Worm (Caenorhabditis elegans): ENCODE measurements around the gene ceh-76.
A peak's percentile ranks its signal among the peaks of the same experiment; 100 is the strongest.

The ceh-76 gene

DNA sequence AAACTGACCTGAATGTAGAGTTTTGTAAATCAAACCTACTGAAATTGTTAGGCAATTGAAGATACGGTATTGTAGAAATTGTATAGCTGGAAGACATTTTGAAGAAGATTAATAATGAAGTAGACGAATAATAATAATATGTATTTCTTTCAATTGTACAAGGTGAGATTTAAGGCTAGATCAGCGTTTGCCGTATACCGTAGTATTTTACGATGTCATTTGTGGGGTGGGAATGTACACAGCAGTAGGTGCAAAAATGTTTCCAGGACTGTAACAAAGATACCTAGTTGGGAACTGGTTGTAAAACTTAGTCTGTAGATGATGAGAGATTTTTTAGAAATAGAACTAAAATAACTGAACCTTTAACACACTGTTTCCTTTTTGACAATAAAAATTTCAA, at the start of gene ceh-76:
Gene ceh-76, minus strand, starts transcription at position 101 of the 400 bp plus-strand sequence.
- no peak for TF ChIP-seq zip-5 (tag; optimal IDR thresholded peaks at IDR 0.05)
- no peak for TF ChIP-seq pat-9 (tag; optimal IDR thresholded peaks at IDR 0.05)
- no peak for TF ChIP-seq nfya-1 (tag; optimal IDR thresholded peaks at IDR 0.05)
- no peak for TF ChIP-seq unc-3 (GFP tag; conservative IDR thresholded peaks at IDR 0.05)
- TF ChIP-seq unc-3 (tag; optimal IDR thresholded peaks at IDR 0.05): no peak
- TF ChIP-seq ceh-31 (tag; optimal IDR thresholded peaks at IDR 0.05): no peak

DNA sequence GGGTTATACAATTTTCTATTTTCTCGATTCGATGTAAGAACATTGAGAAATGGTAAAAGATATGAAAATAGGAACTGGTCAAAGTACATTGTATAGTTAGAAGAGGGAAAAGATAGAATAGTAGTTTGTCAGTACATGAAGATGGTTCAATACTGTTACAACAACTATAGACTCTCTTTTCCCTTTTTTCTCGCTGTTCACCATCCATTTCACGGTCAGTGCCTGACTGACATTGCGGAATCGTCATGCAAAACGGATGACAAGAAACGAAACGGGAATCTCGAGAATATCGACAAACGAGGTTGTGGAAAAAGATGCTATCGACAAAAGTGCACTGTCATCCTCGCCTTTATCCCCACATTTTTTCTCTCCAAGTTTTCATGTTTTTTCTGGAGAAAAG, 49.2 kb upstream of the ceh-76 start:
- no peak for TF ChIP-seq ceh-14 (tag; optimal IDR thresholded peaks at IDR 0.05)
- no peak for TF ChIP-seq ttx-3 (tag; optimal IDR thresholded peaks at IDR 0.05)
- no peak for TF ChIP-seq pag-3 (tag; optimal IDR thresholded peaks at IDR 0.05; ENCODE audit: borderline replicate concordance)
- TF ChIP-seq C08G9.2 (tag; optimal IDR thresholded peaks at IDR 0.05): no peak

DNA sequence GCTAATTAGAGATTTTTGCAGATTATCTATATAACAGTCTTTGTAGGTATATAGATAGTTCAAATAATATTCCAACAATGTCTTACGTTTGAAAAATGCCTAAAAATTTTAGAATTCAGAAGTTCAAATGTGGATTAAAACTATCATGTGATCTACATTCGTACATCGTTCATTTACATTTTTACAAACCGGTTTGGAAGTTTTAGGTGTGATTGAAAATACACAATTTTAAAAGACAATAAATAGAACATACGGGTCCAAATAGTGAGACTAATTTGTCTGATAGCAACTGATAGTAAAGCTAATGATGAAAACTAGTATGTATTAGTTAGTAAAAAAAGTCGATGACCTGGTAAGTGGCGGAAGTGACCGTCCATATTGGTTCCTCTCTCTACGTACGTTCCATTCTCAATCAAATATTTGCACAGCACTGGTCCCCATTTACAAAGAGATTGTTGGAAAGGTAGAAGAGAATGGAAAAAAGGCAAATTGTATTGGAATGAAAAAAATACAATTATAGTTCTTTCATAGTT, 46.9 kb upstream of the ceh-76 start:
- TF ChIP-seq unc-42 (tag; optimal IDR thresholded peaks at IDR 0.05) (no peak), T23F11.4 (GFP tag; optimal IDR thresholded peaks at IDR 0.05) (no peak), F13H6.1 (tag; optimal IDR thresholded peaks at IDR 0.05) (no peak), C08G9.2 (tag; optimal IDR thresholded peaks at IDR 0.05) (no peak), fkh-6 (tag; optimal IDR thresholded peaks at IDR 0.05) (no peak)

DNA sequence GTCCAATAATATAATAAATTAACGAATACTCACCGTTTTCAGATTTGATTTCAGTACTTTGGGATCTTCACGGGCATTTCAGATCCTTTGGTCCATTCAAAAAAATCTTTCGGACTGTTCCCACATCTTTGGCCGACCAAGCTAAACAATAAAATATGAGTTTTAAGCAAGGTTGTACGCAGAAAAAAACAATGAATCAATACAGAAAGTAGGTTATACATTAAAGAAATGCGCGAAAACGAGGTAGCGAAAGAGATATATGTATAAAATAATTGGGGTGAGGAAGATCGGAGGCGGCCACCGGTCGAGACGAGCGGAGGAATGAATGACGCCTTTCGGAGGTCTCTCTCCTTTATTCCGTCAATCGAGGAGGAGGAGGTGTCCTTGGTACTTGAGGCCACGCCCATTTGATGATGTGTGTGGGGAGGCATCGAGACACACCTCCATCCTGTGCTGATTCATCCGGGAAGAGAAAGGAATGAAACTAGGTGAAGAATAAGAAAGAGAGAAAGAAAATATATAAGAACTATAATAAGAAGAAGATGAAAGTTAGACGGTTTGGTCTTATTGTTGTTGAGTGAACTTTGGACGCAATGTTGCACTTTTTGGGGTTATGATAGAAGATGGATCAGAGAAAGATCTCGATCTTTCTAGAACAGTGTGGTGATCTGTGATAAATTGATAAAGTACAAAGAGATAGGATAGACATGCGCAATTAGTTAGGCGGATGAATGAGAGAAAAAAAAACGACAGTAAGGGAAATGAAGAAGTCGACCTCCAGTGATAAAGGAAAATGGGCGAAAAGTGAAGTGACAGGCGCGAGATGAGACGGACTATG, 46.0 kb upstream of the ceh-76 start:
- TF ChIP-seq tbx-2 (tag; optimal IDR thresholded peaks at IDR 0.05) (peak; percentile 10), ceh-18 (tag; optimal IDR thresholded peaks at IDR 0.05) (no peak), sox-2 (GFP tag; IDR thresholded peaks at IDR 0.05) (no peak), fkh-10 (GFP tag; optimal IDR thresholded peaks at IDR 0.05) (no peak), ama-1 (optimal IDR thresholded peaks at IDR 0.05) (peak; percentile 85), ceh-31 (tag; optimal IDR thresholded peaks at IDR 0.05) (peak; percentile 29), odd-2 (tag; optimal IDR thresholded peaks at IDR 0.05) (no peak), pag-3 (tag; optimal IDR thresholded peaks at IDR 0.05; ENCODE audit: borderline replicate concordance) (no peak), zip-5 (tag; optimal IDR thresholded peaks at IDR 0.05) (no peak), fax-1 (tag; optimal IDR thresholded peaks at IDR 0.05) (no peak), pros-1 (tag; optimal IDR thresholded peaks at IDR 0.05) (no peak), dve-1 (tag; optimal IDR thresholded peaks at IDR 0.05) (no peak), ceh-19 (GFP tag; optimal IDR thresholded peaks at IDR 0.05) (no peak)

DNA sequence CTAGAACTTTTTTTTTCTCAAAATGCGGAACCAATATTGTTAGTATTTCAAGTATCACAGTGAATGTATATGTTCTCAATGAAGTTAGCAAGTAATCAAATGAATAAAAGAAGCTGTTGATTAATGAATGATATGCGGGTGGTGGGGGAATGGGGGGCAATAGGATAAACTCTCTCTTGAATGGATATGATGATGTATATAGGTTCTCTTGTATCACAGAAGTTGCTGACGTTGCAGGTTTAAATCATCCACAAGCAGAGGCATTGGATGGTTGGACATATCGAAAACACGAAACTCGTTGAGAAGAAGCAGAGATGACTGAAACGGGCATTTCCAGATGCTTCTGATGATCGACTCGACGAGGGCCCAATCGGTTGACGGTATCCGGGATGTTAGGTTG, 45.1 kb upstream of the ceh-76 start:
- no peak for TF ChIP-seq hlh-8 (tag; optimal IDR thresholded peaks at IDR 0.05)
- TF ChIP-seq ahr-1 (tag; optimal IDR thresholded peaks at IDR 0.05): no peak
- TF ChIP-seq dmd-4 (tag; optimal IDR thresholded peaks at IDR 0.05; ENCODE audit: borderline replicate concordance): no peak
- no peak for TF ChIP-seq syd-9 (tag; optimal IDR thresholded peaks at IDR 0.05)
- no peak for TF ChIP-seq ref-2 (tag; optimal IDR thresholded peaks at IDR 0.05)
- no peak for TF ChIP-seq mec-3 (tag; optimal IDR thresholded peaks at IDR 0.05; ENCODE audit: borderline replicate concordance)
- TF ChIP-seq K09A11.1 (tag; optimal IDR thresholded peaks at IDR 0.05; ENCODE audit: insufficient read depth): no peak
- TF ChIP-seq lin-11 (tag; optimal IDR thresholded peaks at IDR 0.05): no peak
- no peak for TF ChIP-seq madf-2 (tag; optimal IDR thresholded peaks at IDR 0.05)
- TF ChIP-seq npax-4 (tag; optimal IDR thresholded peaks at IDR 0.05): no peak
- TF ChIP-seq elt-2 (tag; optimal IDR thresholded peaks at IDR 0.05): no peak
- TF ChIP-seq ceh-31 (tag; optimal IDR thresholded peaks at IDR 0.05): no peak
- TF ChIP-seq Y22D7AL.16 (tag; optimal IDR thresholded peaks at IDR 0.05): no peak
- no peak for TF ChIP-seq pha-4 (tag; optimal IDR thresholded peaks at IDR 0.05)
- no peak for TF ChIP-seq ceh-2 (tag; optimal IDR thresholded peaks at IDR 0.05)
- no peak for TF ChIP-seq odd-2 (tag; optimal IDR thresholded peaks at IDR 0.05)
- no peak for TF ChIP-seq che-1 (tag; optimal IDR thresholded peaks at IDR 0.05)
- no peak for TF ChIP-seq tbx-2 (tag; optimal IDR thresholded peaks at IDR 0.05)
- TF ChIP-seq sdc-2 (tag; optimal IDR thresholded peaks at IDR 0.05): no peak

All from whole organism, late embryonic.